Worm (Caenorhabditis elegans) whole organism, L4 larva: ENCODE data around the gene nex-3.

Experiments
- F37D6.2 ChIP-seq: sonication (generic microtip); optimal IDR thresholded peaks from 2 replicates; lab custom pipeline; 2016; ENCODE audit warnings: mild to moderate bottlenecking, missing genetic modification characterization, missing compliant biosample characterization
- F49E8.2 ChIP-seq: sonication (generic microtip); optimal IDR thresholded peaks from 2 replicates; lab custom pipeline; 2016; ENCODE audit warnings: missing compliant biosample characterization, mild to moderate bottlenecking, missing genetic modification characterization, borderline replicate concordance
- R02D3.7 ChIP-seq: fragments of 150-350 bp; sonication (generic microtip); optimal IDR thresholded peaks from 3 replicates; lab custom pipeline; 2014; ENCODE audit warnings: missing biosample characterization, missing genetic modification characterization
- T20F7.1 ChIP-seq: fragments of 200-800 bp; sonication (Bioruptor generic); optimal IDR thresholded peaks from 2 replicates; lab custom pipeline; 2018; ENCODE audit warnings: mild to moderate bottlenecking, missing genetic modification characterization, missing compliant biosample characterization
- Y48G9A.11 ChIP-seq: fragments of 200-800 bp; sonication (Bioruptor generic); IDR thresholded peaks from 2 replicates; pipeline ENCODE4 v1.3.6; 2022; ENCODE audit warnings: missing genetic modification reagents, missing genetic modification characterization, missing compliant biosample characterization
- Y75B8A.6 ChIP-seq: fragments of 200-800 bp; sonication (Bioruptor generic); IDR thresholded peaks from 2 replicates; pipeline ENCODE4 v1.3.6; 2022; ENCODE audit warnings: missing genetic modification reagents, missing genetic modification characterization, missing compliant biosample characterization
- ZK337.2 ChIP-seq: fragments of 200-800 bp; sonication (Bioruptor generic); IDR thresholded peaks from 2 replicates; pipeline ENCODE4 v1.3.6; 2022; ENCODE audit warnings: missing genetic modification reagents, missing genetic modification characterization, missing compliant biosample characterization
- ZK546.5 ChIP-seq, 2 experiments: sonication (generic microtip); optimal IDR thresholded peaks; 2 replicates each; lab custom pipeline; 2017; ENCODE audit warnings: missing biosample characterization in 2 of 2, missing genetic modification characterization in 2 of 2
- attf-4 ChIP-seq: sonication (generic microtip); optimal IDR thresholded peaks from 3 replicates; lab custom pipeline; 2017; ENCODE audit warnings: missing biosample characterization, missing genetic modification characterization
- ces-1 ChIP-seq: fragments of 150-350 bp; sonication (generic microtip); optimal IDR thresholded peaks from 4 replicates; lab custom pipeline; 2014; ENCODE audit warnings: missing biosample characterization, missing genetic modification reagents, missing genetic modification characterization
- ctbp-1 ChIP-seq: fragments of 200-800 bp; sonication (Bioruptor generic); IDR thresholded peaks from 2 replicates; pipeline ENCODE4 v1.3.6; 2022; ENCODE audit warnings: missing genetic modification reagents, missing genetic modification characterization, missing compliant biosample characterization
- daf-8 ChIP-seq: fragments of 200-800 bp; sonication (Bioruptor generic); IDR thresholded peaks from 2 replicates; pipeline ENCODE4 v1.3.6; 2022; ENCODE audit warnings: missing genetic modification characterization, missing compliant biosample characterization
- dmd-6 ChIP-seq: fragments of 200-800 bp; sonication (Bioruptor generic); IDR thresholded peaks from 2 replicates; pipeline ENCODE4 v1.3.6; 2022; ENCODE audit warnings: missing genetic modification reagents, missing genetic modification characterization, missing compliant biosample characterization
- dmd-8 ChIP-seq: fragments of 200-800 bp; sonication (Bioruptor generic); IDR thresholded peaks from 2 replicates; pipeline ENCODE4 v1.3.6; 2022; ENCODE audit warnings: missing genetic modification characterization, missing compliant biosample characterization
- dpl-1 ChIP-seq: fragments of 150-350 bp; optimal IDR thresholded peaks from 2 replicates; lab custom pipeline; 2014; ENCODE audit warnings: missing biosample characterization, missing genetic modification reagents, missing genetic modification characterization
- dve-1 ChIP-seq: sonication (generic microtip); optimal IDR thresholded peaks from 2 replicates; lab custom pipeline; 2017; ENCODE audit warnings: antibody characterized with exemption, mild to moderate bottlenecking, missing genetic modification characterization, missing compliant biosample characterization; ENCODE audit not compliant: insufficient read depth
- egl-27 ChIP-seq: sonication (generic microtip); optimal IDR thresholded peaks from 3 replicates; lab custom pipeline; 2017; ENCODE audit warnings: missing biosample characterization, missing genetic modification reagents, missing genetic modification characterization
- egl-43 ChIP-seq: fragments of 200-800 bp; sonication (Bioruptor generic); IDR thresholded peaks from 2 replicates; pipeline ENCODE4 v1.3.6; 2022; ENCODE audit warnings: missing genetic modification reagents, missing genetic modification characterization, missing compliant biosample characterization
- fos-1 ChIP-seq: fragments of 150-350 bp; optimal IDR thresholded peaks from 2 replicates; lab custom pipeline; 2014; ENCODE audit warnings: missing biosample characterization, missing genetic modification characterization
- hlh-30 ChIP-seq: sonication (generic microtip); optimal IDR thresholded peaks from 2 replicates; lab custom pipeline; 2017; ENCODE audit warnings: antibody characterized with exemption, mild to moderate bottlenecking, missing genetic modification characterization, missing compliant biosample characterization; ENCODE audit not compliant: insufficient read depth
- lin-38 ChIP-seq: fragments of 200-800 bp; sonication (Bioruptor generic); IDR thresholded peaks from 2 replicates; pipeline ENCODE4 v1.3.6; 2022; ENCODE audit warnings: missing genetic modification reagents, missing genetic modification characterization, missing compliant biosample characterization
- madf-5 ChIP-seq, 2 experiments: fragments of 200-800 bp; sonication (Bioruptor generic); IDR thresholded peaks; 2 replicates each; pipeline ENCODE4 v1.3.6; 2022; ENCODE audit warnings: missing compliant biosample characterization in 2 of 2, missing genetic modification characterization in 2 of 2
- madf-9 ChIP-seq: fragments of 200-800 bp; sonication (Bioruptor generic); conservative IDR thresholded peaks from 2 replicates; pipeline ENCODE4 v1.3.6; 2022; ENCODE audit warnings: missing genetic modification reagents, missing genetic modification characterization, missing compliant biosample characterization
- mdt-29 ChIP-seq: fragments of 200-800 bp; sonication (Bioruptor generic); IDR thresholded peaks from 2 replicates; pipeline ENCODE4 v1.3.6; 2022; ENCODE audit warnings: missing genetic modification reagents, missing genetic modification characterization, missing compliant biosample characterization
- mes-2 ChIP-seq: sonication (generic microtip); optimal IDR thresholded peaks from 2 replicates; lab custom pipeline; 2016; ENCODE audit warnings: missing genotype, mild to moderate bottlenecking, missing genetic modification characterization, missing compliant biosample characterization; ENCODE audit not compliant: poor library complexity, severe bottlenecking
- nhr-10 ChIP-seq: fragments of 150-350 bp; optimal IDR thresholded peaks from 2 replicates; lab custom pipeline; 2014; ENCODE audit warnings: missing biosample characterization, missing genetic modification characterization
- nhr-28 ChIP-seq: fragments of 150-350 bp; optimal IDR thresholded peaks from 2 replicates; lab custom pipeline; 2014; ENCODE audit warnings: missing biosample characterization, missing genetic modification characterization
- nhr-76 ChIP-seq: fragments of 150-350 bp; optimal IDR thresholded peaks from 2 replicates; lab custom pipeline; 2014; ENCODE audit warnings: missing biosample characterization, missing genetic modification characterization
- nhr-77 ChIP-seq: fragments of 150-350 bp; optimal IDR thresholded peaks from 2 replicates; lab custom pipeline; 2014; ENCODE audit warnings: missing biosample characterization, missing genetic modification characterization
- pha-4 ChIP-seq, 2 experiments: fragments of 150-350 bp in 1 of 2; fragments of 200-800 bp in 1 of 2; sonication (Bioruptor generic) in 1 of 2; IDR thresholded peaks in 1 of 2; optimal IDR thresholded peaks in 1 of 2; 2 replicates each; pipeline versions ENCODE4 v1.3.6 to Lab custom; 2014 to 2022; ENCODE audit warnings: missing genetic modification characterization in 2 of 2, missing genetic modification reagents in 2 of 2, missing biosample characterization in 1 of 2, missing compliant biosample characterization in 1 of 2
- php-3 ChIP-seq: fragments of 200-800 bp; sonication (Bioruptor generic); IDR thresholded peaks from 2 replicates; pipeline ENCODE4 v1.3.6; 2022; ENCODE audit warnings: missing genetic modification reagents, missing genetic modification characterization, missing compliant biosample characterization
- rbr-2 ChIP-seq: sonication (generic microtip); optimal IDR thresholded peaks from 2 replicates; lab custom pipeline; 2016; ENCODE audit warnings: missing genotype, missing genetic modification characterization, missing compliant biosample characterization
- snpc-1.2 ChIP-seq: fragments of 200-800 bp; sonication (Bioruptor generic); IDR thresholded peaks from 2 replicates; pipeline ENCODE4 v1.3.6; 2022; ENCODE audit warnings: missing genetic modification reagents, missing genetic modification characterization, missing compliant biosample characterization
- tra-1 ChIP-seq: fragments of 200-800 bp; sonication (Bioruptor generic); IDR thresholded peaks from 2 replicates; pipeline ENCODE4 v1.3.6; 2022; ENCODE audit warnings: missing genetic modification reagents, missing genetic modification characterization, missing compliant biosample characterization
- unc-130 ChIP-seq: sonication (generic microtip); optimal IDR thresholded peaks from 2 replicates; lab custom pipeline; 2016; ENCODE audit warnings: missing genetic modification reagents, missing genetic modification characterization, missing compliant biosample characterization
- unc-62 ChIP-seq, 3 experiments: fragments of 150-350 bp in 1 of 3; sonication (generic microtip); optimal IDR thresholded peaks in 2 of 3; peaks in 1 of 3; 1 replicate in 1 of 3; 2 replicates in 2 of 3; lab custom pipeline; 2014 to 2017; ENCODE audit warnings: missing biosample characterization in 3 of 3, missing genetic modification characterization in 3 of 3, missing genetic modification reagents in 3 of 3, missing genotype in 1 of 3
- zfp-2 ChIP-seq: sonication (generic microtip); optimal IDR thresholded peaks from 2 replicates; lab custom pipeline; 2016; ENCODE audit warnings: mild to moderate bottlenecking, missing genetic modification characterization, missing compliant biosample characterization
- zip-11 ChIP-seq: fragments of 200-800 bp; sonication (Bioruptor generic); IDR thresholded peaks from 2 replicates; pipeline ENCODE4 v1.3.6; 2022; ENCODE audit warnings: missing genetic modification characterization, missing compliant biosample characterization
- ztf-11 ChIP-seq: fragments of 150-350 bp; optimal IDR thresholded peaks from 2 replicates; lab custom pipeline; 2014; ENCODE audit warnings: missing biosample characterization, missing genetic modification characterization

Gene nex-3

DNA sequence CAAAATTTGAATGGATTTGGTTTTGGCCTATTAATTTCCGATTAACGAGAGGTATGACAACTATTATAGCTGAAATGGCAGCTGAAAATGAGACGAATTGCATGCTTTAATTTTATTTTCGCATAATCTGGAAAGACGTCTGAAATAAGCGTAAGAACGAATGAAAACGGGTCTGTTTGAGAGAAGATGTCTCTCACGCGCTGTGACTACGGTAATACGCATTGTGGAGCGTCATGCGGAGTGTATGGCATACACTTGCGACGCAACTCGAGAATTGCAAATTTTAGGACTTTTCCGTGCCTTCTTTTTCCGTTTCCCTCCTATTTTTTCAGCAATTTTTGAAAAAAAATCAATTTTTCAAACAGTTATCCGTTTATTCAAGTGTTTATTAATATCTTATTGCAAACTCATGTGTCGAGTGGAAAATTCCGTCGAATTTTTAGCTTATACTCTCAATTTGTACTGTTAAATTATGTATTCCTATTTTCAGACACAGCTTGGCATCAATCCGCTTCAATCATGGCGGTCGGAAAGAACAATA lies 33.6 kb downstream of the nex-3 start, which contains the start of gene rps-1 (continued):
- TF ChIP-seq hlh-30 (tag; lab: Kevin White, UChicago), result peak; percentile 99
- peak; percentile 91 for TF ChIP-seq php-3 (GFP tag; lab: Robert Waterston, UW)
- TF ChIP-seq pha-4 (GFP tag; IDR thresholded peaks at IDR 0.05; lab: Robert Waterston, UW), result peak; percentile 97
- TF ChIP-seq pha-4 (tag; optimal IDR thresholded peaks at IDR 0.05; lab: Kevin White, UChicago), result peak; percentile 98
- peak; percentile 89 for TF ChIP-seq zfp-2 (tag; lab: Kevin White, UChicago)
- TF ChIP-seq ZK546.5 (tag; optimal IDR thresholded peaks at IDR 0.05; lab: Kevin White, UChicago), result peak; percentile 14 to 74
- peak; percentile 99 for TF ChIP-seq dve-1 (tag; lab: Kevin White, UChicago)
- peak; percentile 97 for TF ChIP-seq dpl-1 (GFP tag; lab: Kevin White, UChicago)
- peak; percentile 91 for TF ChIP-seq unc-130 (GFP tag; lab: Kevin White, UChicago)
- TF ChIP-seq egl-27 (tag; lab: Kevin White, UChicago), result no peak
- peak; percentile 91 for TF ChIP-seq nhr-10 (tag; lab: Kevin White, UChicago)
- 0 out of 2 replicates have a peak, but pooled peaks have one; percentile 66 for TF ChIP-seq daf-8 (GFP tag; lab: Robert Waterston, UW)
- TF ChIP-seq nhr-77 (tag; lab: Kevin White, UChicago), result peak; percentile 98

DNA sequence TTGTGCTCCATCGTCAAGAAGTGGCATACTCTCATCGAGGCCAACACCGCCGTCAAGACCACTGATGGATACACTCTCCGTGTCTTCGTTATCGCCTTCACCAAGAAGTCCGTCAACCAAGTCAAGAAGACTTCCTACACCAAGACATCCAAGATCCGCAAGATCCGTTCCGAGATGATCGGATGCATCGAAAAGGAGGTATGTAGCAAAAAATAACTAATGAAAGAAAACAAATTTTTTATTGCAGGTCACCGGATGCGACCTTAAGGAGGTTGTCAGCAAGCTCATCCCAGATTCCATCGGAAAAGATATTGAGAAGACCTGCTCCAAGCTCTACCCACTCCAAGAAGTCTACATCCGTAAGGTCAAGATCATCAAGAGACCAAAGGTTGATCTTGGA lies 34.4 kb downstream of the nex-3 start:
- TF ChIP-seq Y48G9A.11 (GFP tag; lab: Robert Waterston, UW) (no peak), pha-4 (GFP tag; IDR thresholded peaks at IDR 0.05; lab: Robert Waterston, UW) (no peak), pha-4 (tag; optimal IDR thresholded peaks at IDR 0.05; lab: Kevin White, UChicago) (no peak), madf-5 (GFP tag; IDR thresholded peaks at IDR 0.05; lab: Robert Waterston, UW) (no peak), nhr-76 (no peak), dmd-8 (GFP tag; lab: Robert Waterston, UW) (0 out of 2 replicates have a peak, but pooled peaks have one; percentile 27), Y75B8A.6 (no peak), egl-43 (GFP tag; lab: Robert Waterston, UW) (no peak), zip-11 (GFP tag; lab: Robert Waterston, UW) (no peak), unc-62 (GFP tag; optimal IDR thresholded peaks at IDR 0.05 in 1 of 2; lab: Kevin White, UChicago) (peak in 1 of 2 experiments; percentile 95), unc-62 (tag; optimal IDR thresholded peaks at IDR 0.05; lab: Kevin White, UChicago) (no peak)
- TF ChIP-seq, all 104 proteins: peak for 2

ce11 chrIII:4476806-4477205 lies 34.9 kb downstream of the nex-3 start:
- peak; percentile 57 for TF ChIP-seq lin-38
- no peak for TF ChIP-seq F37D6.2 (tag; lab: Kevin White, UChicago)
- TF ChIP-seq pha-4 (GFP tag; IDR thresholded peaks at IDR 0.05; lab: Robert Waterston, UW), result 0 out of 2 replicates have a peak, but pooled peaks have one; percentile 32
- no peak for TF ChIP-seq pha-4 (tag; optimal IDR thresholded peaks at IDR 0.05; lab: Kevin White, UChicago)
- TF ChIP-seq madf-5 (GFP tag; IDR thresholded peaks at IDR 0.05; lab: Robert Waterston, UW), result 0 out of 4 replicates have a peak, but pooled peaks of 1 of the 2 experiments have one; percentile 21
- TF ChIP-seq snpc-1.2 (GFP tag; lab: Robert Waterston, UW), result peak; percentile 49; the same call in 1 of the 2 replicates
- no peak for TF ChIP-seq ctbp-1 (GFP tag; lab: Robert Waterston, UW)
- peak; percentile 7 for TF ChIP-seq unc-130 (GFP tag; lab: Kevin White, UChicago)
- TF ChIP-seq tra-1 (GFP tag; lab: Robert Waterston, UW), result 0 out of 2 replicates have a peak, but pooled peaks have one; percentile 33
- TF ChIP-seq F49E8.2 (tag; lab: Kevin White, UChicago), result peak; percentile 71
- TF ChIP-seq Y48G9A.11 (GFP tag; lab: Robert Waterston, UW), result peak; percentile 53; the same call in 1 of the 2 replicates

ce11 chrIII:4477472-4477871 lies 35.6 kb downstream of the nex-3 start, which contains the start of gene ins-17:
TSS of gene ins-17 (minus strand) at chrIII:4477572.
- no peak for TF ChIP-seq ztf-11 (tag; lab: Kevin White, UChicago)

DNA sequence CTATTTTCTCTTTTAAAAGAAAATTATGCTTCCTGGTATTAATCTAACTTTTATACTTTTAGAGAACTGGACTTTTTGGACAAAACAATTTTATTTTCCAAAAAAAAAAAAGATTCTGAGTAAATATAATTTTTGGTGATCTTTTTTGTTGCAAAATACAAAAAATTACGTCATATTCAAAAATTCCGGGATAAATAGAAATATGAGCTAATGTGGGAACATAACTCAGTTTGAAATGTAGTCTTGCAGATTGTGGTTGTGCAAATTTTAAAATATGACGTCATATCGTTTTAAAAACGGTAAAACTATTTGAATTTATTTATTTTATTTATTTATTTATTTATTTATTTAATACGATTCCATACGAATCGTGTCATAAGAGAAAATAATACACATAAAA lies 39.9 kb downstream of the nex-3 start:
- no peak for TF ChIP-seq ZK337.2 (GFP tag; lab: Robert Waterston, UW)
- TF ChIP-seq F49E8.2 (tag; lab: Kevin White, UChicago), result no peak
- TF ChIP-seq attf-4 (tag; lab: Kevin White, UChicago), result no peak
- no peak for TF ChIP-seq R02D3.7 (tag; lab: Kevin White, UChicago)
- TF ChIP-seq nhr-28, result no peak
- TF ChIP-seq rbr-2, result no peak
- TF ChIP-seq ces-1 (GFP tag; lab: Kevin White, UChicago), result no peak
- TF ChIP-seq mes-2 (tag; lab: Kevin White, UChicago), result no peak
- no peak for TF ChIP-seq mdt-29 (GFP tag; lab: Robert Waterston, UW)
- TF ChIP-seq madf-9 (GFP tag; lab: Robert Waterston, UW), result no peak
- TF ChIP-seq dmd-8 (GFP tag; lab: Robert Waterston, UW), result no peak
- no peak for TF ChIP-seq nhr-77 (tag; lab: Kevin White, UChicago)
- no peak for TF ChIP-seq egl-43 (GFP tag; lab: Robert Waterston, UW)
- no peak for TF ChIP-seq fos-1 (tag; lab: Kevin White, UChicago)
- TF ChIP-seq T20F7.1 (GFP tag; lab: Kevin White, UChicago), result no peak
- no peak for TF ChIP-seq dmd-6 (GFP tag; lab: Robert Waterston, UW)
- TF ChIP-seq php-3 (GFP tag; lab: Robert Waterston, UW), result no peak
